Fruit fly (Drosophila melanogaster): ENCODE data around the gene tomboy20.

Gene tomboy20

dm6 chr3R:10708169-10708568 lies 27.6 kb downstream of the tomboy20 start, which contains the start of gene CG31278 (continued):
- TF ChIP-seq trem (tag; optimal IDR thresholded peaks at IDR 0.05): peak; percentile 33
- TF ChIP-seq Oli (tag; optimal IDR thresholded peaks at IDR 0.05): no peak
- no peak for TF ChIP-seq CG3163 (GFP tag; optimal IDR thresholded peaks at IDR 0.05)
- no peak for TF ChIP-seq hth (optimal IDR thresholded peaks at IDR 0.05)
- TF ChIP-seq CG3065 (GFP tag; optimal IDR thresholded peaks at IDR 0.05): no peak
- no peak for TF ChIP-seq CG34376 (GFP tag; optimal IDR thresholded peaks at IDR 0.05)
- no peak for TF ChIP-seq cwo (GFP tag; optimal IDR thresholded peaks at IDR 0.05)
- TF ChIP-seq CG8944 (GFP tag; optimal IDR thresholded peaks at IDR 0.05): no peak
- TF ChIP-seq ap (GFP tag; IDR thresholded peaks at IDR 0.05): no peak
- TF ChIP-seq row (GFP tag; IDR thresholded peaks at IDR 0.05): no peak
- TF ChIP-seq lov (optimal IDR thresholded peaks at IDR 0.05): no peak
- no peak for TF ChIP-seq lov (GFP tag; IDR thresholded peaks at IDR 0.05)
- no peak for TF ChIP-seq pb (GFP tag; optimal IDR thresholded peaks at IDR 0.05)
- TF ChIP-seq dmrt11E (tag; optimal IDR thresholded peaks at IDR 0.05): no peak
- TF ChIP-seq CG7556 (GFP tag; optimal IDR thresholded peaks at IDR 0.05): no peak
- peak; percentile 22 for TF ChIP-seq Ets97D (GFP tag; optimal IDR thresholded peaks at IDR 0.05)
- TF ChIP-seq CTCF (GFP tag; optimal IDR thresholded peaks at IDR 0.05): no peak
- peak; percentile 83 for TF ChIP-seq CG6791 (GFP tag; IDR thresholded peaks at IDR 0.05; ENCODE audit: partially characterized antibody)
- no peak for TF ChIP-seq Camta (GFP tag; optimal IDR thresholded peaks at IDR 0.05)
- no peak for TF ChIP-seq HLH54F (GFP tag; optimal IDR thresholded peaks at IDR 0.05)
- no peak for TF ChIP-seq Myb (GFP tag; optimal IDR thresholded peaks at IDR 0.05)
- no peak for TF ChIP-seq ranshi (GFP tag; IDR thresholded peaks at IDR 0.05)
- TF ChIP-seq Dfd (GFP tag; optimal IDR thresholded peaks at IDR 0.05): no peak
- no peak for TF ChIP-seq ssp (GFP tag; IDR thresholded peaks at IDR 0.05)
- TF ChIP-seq oc (tag; optimal IDR thresholded peaks at IDR 0.05): no peak
- TF ChIP-seq CG4820 (GFP tag; optimal IDR thresholded peaks at IDR 0.05): no peak
- TF ChIP-seq mld (GFP tag; IDR thresholded peaks at IDR 0.05; ENCODE audit: partially characterized antibody): 0 out of 3 replicates have a peak, but pooled peaks have one; percentile 53
- no peak for TF ChIP-seq Vsx1 (GFP tag; optimal IDR thresholded peaks at IDR 0.05)
- no peak for TF ChIP-seq TFAM (GFP tag; optimal IDR thresholded peaks at IDR 0.05)
- peak; percentile 75; the same call in 2 of the 3 replicates for TF ChIP-seq zen2 (GFP tag; IDR thresholded peaks at IDR 0.05; ENCODE audit: partially characterized antibody)
- TF ChIP-seq CG13424 (tag; optimal IDR thresholded peaks at IDR 0.05): no peak
- no peak for TF ChIP-seq Hr51 (GFP tag; optimal IDR thresholded peaks at IDR 0.05)
- TF ChIP-seq ftz-f1 (GFP tag; optimal IDR thresholded peaks at IDR 0.05): no peak
- TF ChIP-seq CG1024 (GFP tag; IDR thresholded peaks at IDR 0.05): no peak
- no peak for TF ChIP-seq abd-A (tag; optimal IDR thresholded peaks at IDR 0.05)
- no peak for TF ChIP-seq CG18011 (GFP tag; optimal IDR thresholded peaks at IDR 0.05)
- no peak for TF ChIP-seq Gug (GFP tag; IDR thresholded peaks at IDR 0.05)
- TF ChIP-seq fru (optimal IDR thresholded peaks at IDR 0.05): no peak
- TF ChIP-seq emc (GFP tag; optimal IDR thresholded peaks at IDR 0.05): no peak
- TF ChIP-seq Xbp1 (GFP tag; optimal IDR thresholded peaks at IDR 0.05): no peak
- TF ChIP-seq odd (GFP tag; optimal IDR thresholded peaks at IDR 0.05): no peak
- no peak for TF ChIP-seq Mrtf (GFP tag; IDR thresholded peaks at IDR 0.05)
- no peak for TF ChIP-seq CG3726 (GFP tag; IDR thresholded peaks at IDR 0.05)
- no peak for TF ChIP-seq ken (GFP tag; IDR thresholded peaks at IDR 0.05)
- no peak for TF ChIP-seq CG14050 (GFP tag; IDR thresholded peaks at IDR 0.05)
- no peak for TF ChIP-seq ac (GFP tag; optimal IDR thresholded peaks at IDR 0.05)
- TF ChIP-seq CG4617 (GFP tag; optimal IDR thresholded peaks at IDR 0.05; ENCODE audit: borderline replicate concordance): peak; percentile 66
- TF ChIP-seq HHEX (GFP tag; optimal IDR thresholded peaks at IDR 0.05): no peak
- no peak for TF ChIP-seq fu2 (GFP tag; optimal IDR thresholded peaks at IDR 0.05)
- TF ChIP-seq p53 (GFP tag; optimal IDR thresholded peaks at IDR 0.05): no peak
- TF ChIP-seq Hey (tag; optimal IDR thresholded peaks at IDR 0.05): no peak
- TF ChIP-seq HmgZ (tag; optimal IDR thresholded peaks at IDR 0.05): no peak
- no peak for TF ChIP-seq dimm (GFP tag; IDR thresholded peaks at IDR 0.05)
- TF ChIP-seq Usf (GFP tag; optimal IDR thresholded peaks at IDR 0.05): no peak

Data from whole organism, embryonic.